Worm (Caenorhabditis elegans) whole organism, midembryonic: ENCODE measurements around the gene gnrr-4.

Source experiments
- T22C8.4 ChIP-seq: fragments of 200-800 bp; sonication (Bioruptor generic); IDR thresholded peaks from 2 replicates; pipeline ENCODE4 v1.3.6; 2022; ENCODE audit warnings: missing genetic modification characterization, missing compliant biosample characterization
- cog-1 ChIP-seq: sonication (generic microtip); optimal IDR thresholded peaks from 2 replicates; lab custom pipeline; 2016; ENCODE audit warnings: missing genetic modification characterization, missing compliant biosample characterization
- med-1 ChIP-seq: sonication (generic microtip); optimal IDR thresholded peaks from 2 replicates; lab custom pipeline; 2017; ENCODE audit warnings: missing genetic modification characterization, mild to moderate bottlenecking, missing compliant biosample characterization, antibody characterized with exemption, missing genetic modification reagents; ENCODE audit not compliant: insufficient read depth
- ref-1 ChIP-seq: fragments of 200-800 bp; sonication (Bioruptor generic); conservative IDR thresholded peaks from 2 replicates; pipeline ENCODE4 v1.3.6; 2022; ENCODE audit warnings: missing genetic modification reagents, missing genetic modification characterization, missing compliant biosample characterization
- ztf-29 ChIP-seq: fragments of 200-800 bp; sonication (Bioruptor generic); IDR thresholded peaks from 2 replicates; pipeline ENCODE4 v1.3.6; 2022; ENCODE audit warnings: missing genetic modification reagents, missing genetic modification characterization, missing compliant biosample characterization

- no peak for TF ChIP-seq med-1 (GFP tag; lab: Kevin White, UChicago)
- no peak for TF ChIP-seq cog-1 (tag; lab: Kevin White, UChicago)
- TF ChIP-seq ref-1 = no peak
- no peak for TF ChIP-seq T22C8.4 (GFP tag; lab: Robert Waterston, UW)
- no peak for TF ChIP-seq ztf-29 (GFP tag; lab: Robert Waterston, UW)
These were observed 38.2 kb upstream of the gnrr-4 start for ce11 chrX:5781294-5781693.
